Fruit fly (Drosophila melanogaster) whole organism: Measurements from ENCODE around the gene CG46314.

Source experiments
- Dll ChIP-seq: fragments of >200 bp; optimal IDR thresholded peaks from 2 replicates; lab custom pipeline; 2017
- EcR ChIP-seq, 2 experiments: fragments of >200 bp; optimal IDR thresholded peaks; 2 replicates each; lab custom pipeline; 2017; ENCODE audit warnings: missing biosample characterization in 2 of 2, missing genetic modification characterization in 2 of 2, missing genetic modification reagents in 2 of 2
- pan ChIP-seq: fragments of >200 bp; optimal IDR thresholded peaks from 2 replicates; lab custom pipeline; 2017
- psq ChIP-seq: fragments of >200 bp; optimal IDR thresholded peaks from 2 replicates; lab custom pipeline; 2017

DNA sequence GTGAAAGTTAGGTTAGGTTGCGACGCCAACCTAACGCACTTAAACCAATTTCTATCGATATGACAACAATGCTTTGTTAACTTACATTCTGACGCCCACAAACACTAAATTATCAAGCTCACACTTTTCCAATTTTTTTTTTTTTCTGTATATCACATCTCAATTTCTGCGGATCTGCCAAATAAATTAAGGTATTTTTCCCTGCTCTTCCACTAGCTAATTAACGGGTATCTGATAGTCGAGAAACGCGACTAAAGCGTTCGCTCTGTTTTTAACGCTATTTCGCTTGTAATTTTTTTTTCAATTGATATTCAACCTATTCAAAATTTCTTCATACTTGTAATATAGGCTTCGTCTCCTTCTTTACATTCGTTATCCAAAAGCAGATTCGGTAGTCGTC is 47.9 kb upstream of the CG46314 start:
- TF ChIP-seq Dll: no peak
- TF ChIP-seq psq: no peak
- no peak for TF ChIP-seq EcR (GFP tag; optimal IDR thresholded peaks at IDR 0.05; lab: Kevin White, UChicago)
- no peak for TF ChIP-seq pan (lab: Kevin White, UChicago)
